Worm (Caenorhabditis elegans): ENCODE measurements around the gene F45C12.17.

- TF ChIP-seq fkh-6 (tag; optimal IDR thresholded peaks at IDR 0.05) (no peak), ttx-3 (tag; optimal IDR thresholded peaks at IDR 0.05) (no peak)
Measured at ce11 chrII:1759602-1760001, 33.7 kb downstream of the F45C12.17 start, which contains the start of gene F36H5.18.

Measured in whole organism, late embryonic.